Worm (Caenorhabditis elegans) whole organism, L4/young adult: Measurements from ENCODE around the gene gst-11.

ENCODE experiments used
- W03F9.2 ChIP-seq: fragments of 150-350 bp; optimal IDR thresholded peaks from 2 replicates; lab custom pipeline; 2014; ENCODE audit warnings: missing biosample characterization, missing genetic modification characterization
- him-1 ChIP-seq: sonication (generic microtip); optimal IDR thresholded peaks from 2 replicates; lab custom pipeline; 2016; ENCODE audit warnings: missing genotype, missing genetic modification reagents, missing genetic modification characterization, missing compliant biosample characterization

ce11 chrX:3659192-3659591 is 25.6 kb upstream of the gst-11 start, which contains the start of gene R11G1.1:
- no peak for TF ChIP-seq him-1 (tag; lab: Kevin White, UChicago)
- TF ChIP-seq W03F9.2 (tag; lab: Kevin White, UChicago): no peak
